Worm (Caenorhabditis elegans) whole organism, L1 larva: Measurements from ENCODE around the gene tebp-1.

Source experiments
- C16A3.4 ChIP-seq: fragments of 150-350 bp; optimal IDR thresholded peaks from 2 replicates; lab custom pipeline; 2014; ENCODE audit warnings: missing biosample characterization, missing genetic modification characterization
- hlh-17 ChIP-seq: fragments of 200-800 bp; sonication (Bioruptor generic); optimal IDR thresholded peaks from 2 replicates; lab custom pipeline; 2018; ENCODE audit warnings: missing genetic modification characterization, mild to moderate bottlenecking, missing compliant biosample characterization, moderate library complexity, borderline replicate concordance
- lsy-2 ChIP-seq, 2 experiments: fragments of 150-350 bp; optimal IDR thresholded peaks; 2 replicates each; lab custom pipeline; 2014; ENCODE audit warnings: missing biosample characterization in 2 of 2, missing genetic modification characterization in 2 of 2
- snpc-4 ChIP-seq: fragments of 150-350 bp; optimal IDR thresholded peaks from 2 replicates; lab custom pipeline; 2014; ENCODE audit warnings: missing biosample characterization, missing genetic modification characterization
- unc-86 ChIP-seq: sonication (generic microtip); optimal IDR thresholded peaks from 2 replicates; lab custom pipeline; 2016; ENCODE audit warnings: missing genetic modification characterization, missing compliant biosample characterization

ce11 chrII:14383644-14384043 lies 21.8 kb downstream of the tebp-1 start, which contains the start of gene mes-2:
- peak; percentile 76 for TF ChIP-seq unc-86 (tag; lab: Kevin White, UChicago)
- TF ChIP-seq lsy-2 (tag; optimal IDR thresholded peaks at IDR 0.05; lab: Kevin White, UChicago) = peak; percentile 90 to 93
- no peak for TF ChIP-seq hlh-17 (GFP tag; lab: Kevin White, UChicago)
- TF ChIP-seq snpc-4 (tag; lab: Kevin White, UChicago) = peak; percentile 77
- TF ChIP-seq C16A3.4 (tag; lab: Kevin White, UChicago) = peak; percentile 93
